Worm (Caenorhabditis elegans): ENCODE measurements around the gene grl-8.

DNA sequence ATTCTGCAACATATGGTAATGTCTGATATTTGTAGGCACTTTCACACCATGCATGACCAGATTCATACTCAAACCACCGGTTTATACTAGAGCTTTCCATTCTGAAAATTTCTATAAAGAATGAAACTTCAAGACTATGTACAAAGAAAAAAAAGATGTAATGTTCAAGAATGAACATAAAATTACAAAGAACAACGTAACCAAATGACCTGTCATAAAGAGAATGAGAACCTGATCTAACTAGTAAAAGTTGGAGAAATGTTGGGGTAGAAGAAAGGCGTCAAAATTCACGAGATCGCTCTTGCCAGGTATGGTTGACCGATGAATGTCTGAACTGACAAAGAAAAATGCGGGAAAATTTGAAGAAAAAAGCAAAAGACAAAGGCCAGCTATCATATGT is 35.3 kb downstream of the grl-8 start, which contains the start of gene W02F12.2:
- no peak for TF ChIP-seq ztf-29 (GFP tag; IDR thresholded peaks at IDR 0.05)
- no peak for TF ChIP-seq med-1 (GFP tag; optimal IDR thresholded peaks at IDR 0.05; ENCODE audit: insufficient read depth)
- TF ChIP-seq cog-1 (tag; optimal IDR thresholded peaks at IDR 0.05) = no peak
- no peak for TF ChIP-seq flt-1 (GFP tag; IDR thresholded peaks at IDR 0.05)
- no peak for TF ChIP-seq ztf-23 (GFP tag; IDR thresholded peaks at IDR 0.05)
- no peak for TF ChIP-seq T22C8.4 (GFP tag; IDR thresholded peaks at IDR 0.05)
- no peak for TF ChIP-seq ref-1 (GFP tag; conservative IDR thresholded peaks at IDR 0.05)
- no peak for TF ChIP-seq klf-2 (GFP tag; conservative IDR thresholded peaks at IDR 0.05)
- no peak for TF ChIP-seq tab-1 (GFP tag; IDR thresholded peaks at IDR 0.05)
